Worm (Caenorhabditis elegans) whole organism, early embryonic: ENCODE data around the gene gyg-1.

ENCODE experiments used
- F13C5.2 ChIP-seq: sonication (generic microtip); optimal IDR thresholded peaks from 2 replicates; lab custom pipeline; 2017; ENCODE audit warnings: mild to moderate bottlenecking, missing genetic modification characterization, inconsistent platforms, missing compliant biosample characterization
- ama-1 ChIP-seq: fragments of 150-350 bp; optimal IDR thresholded peaks from 2 replicates; lab custom pipeline; 2014
- ceh-36 ChIP-seq: sonication (generic microtip); optimal IDR thresholded peaks from 2 replicates; lab custom pipeline; 2016; ENCODE audit warnings: missing genetic modification characterization, inconsistent platforms, missing compliant biosample characterization
- hnd-1 ChIP-seq: sonication (generic microtip); optimal IDR thresholded peaks from 2 replicates; lab custom pipeline; 2016; ENCODE audit warnings: missing genetic modification characterization, missing compliant biosample characterization
- pes-1 ChIP-seq: fragments of 200-800 bp; sonication (Bioruptor generic); IDR thresholded peaks from 2 replicates; pipeline ENCODE4 v1.3.6; 2022; ENCODE audit warnings: missing genetic modification reagents, missing genetic modification characterization, missing compliant biosample characterization
- scrt-1 ChIP-seq: fragments of 200-800 bp; sonication (Bioruptor generic); IDR thresholded peaks from 2 replicates; pipeline ENCODE4 v1.3.6; 2022; ENCODE audit warnings: missing genetic modification characterization, missing compliant biosample characterization
- tbx-11 ChIP-seq: fragments of 200-800 bp; sonication (Bioruptor generic); IDR thresholded peaks from 2 replicates; pipeline ENCODE4 v1.3.6; 2022; ENCODE audit warnings: missing genetic modification characterization, missing compliant biosample characterization
- tra-4 ChIP-seq: sonication (generic microtip); optimal IDR thresholded peaks from 2 replicates; lab custom pipeline; 2017; ENCODE audit warnings: missing genetic modification characterization, missing compliant biosample characterization

- TF ChIP-seq F13C5.2 (no peak), scrt-1 (no peak), ceh-36 (no peak), hnd-1 (tag; lab: Kevin White, UChicago) (no peak), pes-1 (GFP tag; lab: Robert Waterston, UW) (no peak), tra-4 (tag; lab: Kevin White, UChicago) (no peak), ama-1 (lab: Kevin White, UChicago) (no peak), tbx-11 (GFP tag; lab: Robert Waterston, UW) (no peak)
These were observed 32.4 kb upstream of the gyg-1 start for ce11 chrX:3505062-3505461.
